Worm (Caenorhabditis elegans): ENCODE results near the gene ZK84.2.

Gene ZK84.2

ce11 chrII:6020353-6020752, 6.2 kb downstream of the ZK84.2 start, which contains the start of gene ZK84.1:
Gene ZK84.1 (plus strand): TSS chrII:6020653.
- no peak for TF ChIP-seq nhr-84 (tag; optimal IDR thresholded peaks at IDR 0.05)
- TF ChIP-seq lin-13 (GFP tag; optimal IDR thresholded peaks at IDR 0.05) = no peak
- no peak for TF ChIP-seq lin-15B (tag; optimal IDR thresholded peaks at IDR 0.05)
- no peak for TF ChIP-seq nhr-76 (tag; optimal IDR thresholded peaks at IDR 0.05)
- no peak for TF ChIP-seq tlp-1 (tag; optimal IDR thresholded peaks at IDR 0.05)
- no peak for TF ChIP-seq ceh-90 (tag; optimal IDR thresholded peaks at IDR 0.05)

ce11 chrII:6022596-6022995, 8.4 kb downstream of the ZK84.2 start:
- TF ChIP-seq nhr-77 (tag; optimal IDR thresholded peaks at IDR 0.05) (no peak), ceh-90 (tag; optimal IDR thresholded peaks at IDR 0.05) (no peak), lin-14 (GFP tag; optimal IDR thresholded peaks at IDR 0.05) (no peak), zip-4 (GFP tag; optimal IDR thresholded peaks at IDR 0.05) (no peak), alr-1 (tag; optimal IDR thresholded peaks at IDR 0.05; ENCODE audit: borderline replicate concordance) (no peak), ceh-8 (GFP tag; optimal IDR thresholded peaks at IDR 0.05) (peak; percentile 30), ceh-63 (GFP tag; optimal IDR thresholded peaks at IDR 0.05) (no peak)

- TF ChIP-seq blmp-1 (tag; optimal IDR thresholded peaks at IDR 0.05) (no peak), dsc-1 (tag; optimal IDR thresholded peaks at IDR 0.05) (no peak), pqm-1 (tag; optimal IDR thresholded peaks at IDR 0.05) (no peak), pax-3 (tag; optimal IDR thresholded peaks at IDR 0.05) (no peak), elt-2 (tag; optimal IDR thresholded peaks at IDR 0.05) (peak; percentile 3)
Measured at ce11 chrII:6024879-6025278, 10.7 kb downstream of the ZK84.2 start, which contains the start of gene R12C12.9. Gene R12C12.9 (minus strand): TSS chrII:6024979.

- peak; percentile 16 for TF ChIP-seq nhr-85 (tag)
- no peak for TF ChIP-seq lin-39 (tag; optimal IDR thresholded peaks at IDR 0.05)
- no peak for TF ChIP-seq lin-13 (GFP tag; optimal IDR thresholded peaks at IDR 0.05)
- peak in 1 of 6 experiments; percentile 53 for TF ChIP-seq elt-3 (tag; optimal IDR thresholded peaks at IDR 0.05)
- TF ChIP-seq elt-2 (tag; optimal IDR thresholded peaks at IDR 0.05) = peak; percentile 89
- TF ChIP-seq nhr-20 (tag; optimal IDR thresholded peaks at IDR 0.05) = peak; percentile 24
- TF ChIP-seq snu-23 (GFP tag; optimal IDR thresholded peaks at IDR 0.05) = peak; percentile 5
- no peak for TF ChIP-seq nhr-90 (tag; optimal IDR thresholded peaks at IDR 0.05; ENCODE audit: poor library complexity)
- no peak for TF ChIP-seq nhr-76 (tag; optimal IDR thresholded peaks at IDR 0.05)
- no peak for TF ChIP-seq grh-1 (GFP tag; IDR thresholded peaks at IDR 0.05)
- TF ChIP-seq blmp-1 (tag; optimal IDR thresholded peaks at IDR 0.05) = peak; percentile 61
- TF ChIP-seq lin-14 (GFP tag; optimal IDR thresholded peaks at IDR 0.05) = peak; percentile 40
Measured at ce11 chrII:6025647-6026046, 11.5 kb downstream of the ZK84.2 start.

ce11 chrII:6026646-6027045, 12.5 kb downstream of the ZK84.2 start:
- no peak for TF ChIP-seq fos-1 (tag; optimal IDR thresholded peaks at IDR 0.05)
- TF ChIP-seq snu-23 (GFP tag; optimal IDR thresholded peaks at IDR 0.05) = no peak
- peak; percentile 56 for TF ChIP-seq nhr-71 (tag; optimal IDR thresholded peaks at IDR 0.05)
- TF ChIP-seq ces-1 (GFP tag; optimal IDR thresholded peaks at IDR 0.05) = no peak
- peak; percentile 74 for TF ChIP-seq tlp-1 (tag; optimal IDR thresholded peaks at IDR 0.05)
- no peak for TF ChIP-seq blmp-1 (tag; optimal IDR thresholded peaks at IDR 0.05)
- peak; percentile 43 for TF ChIP-seq nhr-90 (tag; optimal IDR thresholded peaks at IDR 0.05; ENCODE audit: poor library complexity)
- no peak for TF ChIP-seq aly-2 (tag; optimal IDR thresholded peaks at IDR 0.05)
- TF ChIP-seq pag-3 (tag; optimal IDR thresholded peaks at IDR 0.05; ENCODE audit: borderline replicate concordance, insufficient read depth) = no peak
- TF ChIP-seq egl-27 (tag; optimal IDR thresholded peaks at IDR 0.05) = no peak
- TF ChIP-seq fkh-10 (GFP tag; optimal IDR thresholded peaks at IDR 0.05) = no peak
- no peak for TF ChIP-seq ama-1 (optimal IDR thresholded peaks at IDR 0.05)
- no peak for TF ChIP-seq ets-5 (GFP tag; IDR thresholded peaks at IDR 0.05)
- no peak for TF ChIP-seq C34B4.2 (tag; optimal IDR thresholded peaks at IDR 0.05)
- TF ChIP-seq nhr-12 (tag; optimal IDR thresholded peaks at IDR 0.05) = no peak
- TF ChIP-seq pqm-1 (tag; optimal IDR thresholded peaks at IDR 0.05) = peak; percentile 93
- no peak for TF ChIP-seq ceh-82 (tag; optimal IDR thresholded peaks at IDR 0.05)
- peak; percentile 55 for TF ChIP-seq jun-1 (tag; optimal IDR thresholded peaks at IDR 0.05)
- no peak for TF ChIP-seq grh-1 (GFP tag; IDR thresholded peaks at IDR 0.05)
- TF ChIP-seq hpl-2 (GFP tag; optimal IDR thresholded peaks at IDR 0.05) = no peak
- no peak for TF ChIP-seq zip-4 (GFP tag; optimal IDR thresholded peaks at IDR 0.05)
- TF ChIP-seq unc-86 (tag; optimal IDR thresholded peaks at IDR 0.05) = no peak
- TF ChIP-seq ceh-90 (tag; optimal IDR thresholded peaks at IDR 0.05) = no peak
- TF ChIP-seq C04F5.9 (tag; optimal IDR thresholded peaks at IDR 0.05) = no peak
- TF ChIP-seq skn-1 (tag; optimal IDR thresholded peaks at IDR 0.05) = no peak
- TF ChIP-seq unc-30 (tag; optimal IDR thresholded peaks at IDR 0.05) = no peak
- no peak for TF ChIP-seq nhr-84 (tag; optimal IDR thresholded peaks at IDR 0.05)
- no peak for TF ChIP-seq pax-3 (tag; optimal IDR thresholded peaks at IDR 0.05)
- no peak for TF ChIP-seq ceh-8 (GFP tag; optimal IDR thresholded peaks at IDR 0.05)
- TF ChIP-seq lin-14 (GFP tag; optimal IDR thresholded peaks at IDR 0.05) = peak; percentile 56
- TF ChIP-seq dsc-1 (tag; optimal IDR thresholded peaks at IDR 0.05) = no peak
- TF ChIP-seq rnt-1 (tag; optimal IDR thresholded peaks at IDR 0.05) = no peak
